Fruit fly (Drosophila melanogaster) whole organism, pupa: ENCODE data around the gene CG8562.

Source experiments
- CG10348 ChIP-seq: fragments of 200-800 bp; sonication (Bioruptor generic); IDR thresholded peaks from 2 replicates; pipeline ENCODE4 v1.3.6; 2022; ENCODE audit warnings: missing biosample characterization, missing genetic modification characterization
- CG12605 ChIP-seq: fragments of 200-800 bp; sonication (Bioruptor generic); IDR thresholded peaks from 2 replicates; pipeline ENCODE4 v1.3.6; 2022; ENCODE audit warnings: missing biosample characterization, missing genetic modification characterization
- CG13204 ChIP-seq: fragments of 200-800 bp; sonication (Bioruptor generic); optimal IDR thresholded peaks from 2 replicates; lab custom pipeline; 2018; ENCODE audit warnings: missing biosample characterization, mild to moderate bottlenecking, missing genetic modification characterization, moderate library complexity
- CG4496 ChIP-seq: fragments of 200-800 bp; sonication (Bioruptor generic); IDR thresholded peaks from 3 replicates; pipeline ENCODE4 v1.3.6; 2022; ENCODE audit warnings: missing biosample characterization, missing genetic modification characterization
- D1 ChIP-seq: fragments of 200-800 bp; sonication (Bioruptor generic); optimal IDR thresholded peaks from 2 replicates; lab custom pipeline; 2018; ENCODE audit warnings: missing biosample characterization, mild to moderate bottlenecking, missing genetic modification characterization, moderate library complexity
- EcR ChIP-seq: fragments of 200-800 bp; sonication (Bioruptor generic); optimal IDR thresholded peaks from 3 replicates; lab custom pipeline; 2019; ENCODE audit warnings: missing biosample characterization, missing genetic modification characterization, mild to moderate bottlenecking, moderate library complexity, missing genetic modification reagents
- Pif1A ChIP-seq: fragments of 200-800 bp; sonication (Bioruptor generic); optimal IDR thresholded peaks from 3 replicates; lab custom pipeline; 2016; ENCODE audit warnings: missing biosample characterization, missing genetic modification characterization
- Pif1B ChIP-seq: fragments of 200-800 bp; sonication (Bioruptor generic); optimal IDR thresholded peaks from 3 replicates; lab custom pipeline; 2016; ENCODE audit warnings: missing biosample characterization, missing genetic modification characterization
- Snoo ChIP-seq: fragments of 200-800 bp; sonication (Bioruptor generic); optimal IDR thresholded peaks from 3 replicates; lab custom pipeline; 2017; ENCODE audit warnings: missing biosample characterization, mild to moderate bottlenecking, missing genetic modification characterization, inconsistent platforms
- fd96Ca ChIP-seq: fragments of 200-800 bp; sonication (Bioruptor generic); IDR thresholded peaks from 3 replicates; pipeline ENCODE4 v1.3.6; 2022; ENCODE audit warnings: missing biosample characterization, missing genetic modification characterization
- rn ChIP-seq: fragments of 200-800 bp; sonication (Bioruptor generic); IDR thresholded peaks from 2 replicates; pipeline ENCODE4 v1.3.6; 2022; ENCODE audit warnings: missing biosample characterization, missing genetic modification characterization

- TF ChIP-seq CG10348 (GFP tag; lab: Robert Waterston, UW) (no peak), Snoo (tag; lab: Kevin White, UChicago) (no peak), Pif1B (GFP tag; lab: Kevin White, UChicago) (no peak), fd96Ca (GFP tag; lab: Robert Waterston, UW) (no peak), Pif1A (no peak), CG12605 (GFP tag; lab: Robert Waterston, UW) (no peak), rn (GFP tag; lab: Robert Waterston, UW) (no peak), D1 (no peak), EcR (no peak), CG13204 (GFP tag; lab: Kevin White, UChicago) (no peak), CG4496 (GFP tag; lab: Robert Waterston, UW) (no peak)
Observed at dm6 chr3L:7432811-7433324, 34.8 kb downstream of the CG8562 start.
